Worm (Caenorhabditis elegans) whole organism, early embryonic: ENCODE results near the gene fbxa-112.

Source experiments
- B0310.2 ChIP-seq: sonication (generic microtip); optimal IDR thresholded peaks from 2 replicates; lab custom pipeline; 2016; ENCODE audit warnings: mild to moderate bottlenecking, missing genetic modification characterization, missing compliant biosample characterization
- F13C5.2 ChIP-seq: sonication (generic microtip); optimal IDR thresholded peaks from 2 replicates; lab custom pipeline; 2017; ENCODE audit warnings: mild to moderate bottlenecking, missing genetic modification characterization, inconsistent platforms, missing compliant biosample characterization
- ama-1 ChIP-seq: fragments of 150-350 bp; optimal IDR thresholded peaks from 2 replicates; lab custom pipeline; 2014
- ceh-13 ChIP-seq: fragments of 200-800 bp; sonication (Bioruptor generic); optimal IDR thresholded peaks from 2 replicates; lab custom pipeline; 2018; ENCODE audit warnings: mild to moderate bottlenecking, missing genetic modification characterization, missing compliant biosample characterization
- flt-1 ChIP-seq: fragments of 200-800 bp; sonication (Bioruptor generic); IDR thresholded peaks from 2 replicates; pipeline ENCODE4 v1.3.6; 2022; ENCODE audit warnings: missing genetic modification characterization, missing compliant biosample characterization
- hmg-4 ChIP-seq: fragments of 200-800 bp; sonication (Bioruptor generic); optimal IDR thresholded peaks from 2 replicates; lab custom pipeline; 2018; ENCODE audit warnings: mild to moderate bottlenecking, missing genetic modification characterization, missing compliant biosample characterization
- hnd-1 ChIP-seq: sonication (generic microtip); optimal IDR thresholded peaks from 2 replicates; lab custom pipeline; 2016; ENCODE audit warnings: missing genetic modification characterization, missing compliant biosample characterization
- pes-1 ChIP-seq: fragments of 200-800 bp; sonication (Bioruptor generic); IDR thresholded peaks from 2 replicates; pipeline ENCODE4 v1.3.6; 2022; ENCODE audit warnings: missing genetic modification reagents, missing genetic modification characterization, missing compliant biosample characterization
- scrt-1 ChIP-seq: fragments of 200-800 bp; sonication (Bioruptor generic); IDR thresholded peaks from 2 replicates; pipeline ENCODE4 v1.3.6; 2022; ENCODE audit warnings: missing genetic modification characterization, missing compliant biosample characterization
- sea-1 ChIP-seq: fragments of 200-800 bp; sonication (Bioruptor generic); conservative IDR thresholded peaks from 2 replicates; pipeline ENCODE4 v1.3.6; 2022; ENCODE audit warnings: missing genetic modification characterization, missing compliant biosample characterization
- tbx-37 ChIP-seq: fragments of 200-800 bp; sonication (Bioruptor generic); conservative IDR thresholded peaks from 2 replicates; pipeline ENCODE4 v1.3.6; 2022; ENCODE audit warnings: missing genetic modification reagents, missing genetic modification characterization, missing compliant biosample characterization
- tra-4 ChIP-seq: sonication (generic microtip); optimal IDR thresholded peaks from 2 replicates; lab custom pipeline; 2017; ENCODE audit warnings: missing genetic modification characterization, missing compliant biosample characterization

DNA sequence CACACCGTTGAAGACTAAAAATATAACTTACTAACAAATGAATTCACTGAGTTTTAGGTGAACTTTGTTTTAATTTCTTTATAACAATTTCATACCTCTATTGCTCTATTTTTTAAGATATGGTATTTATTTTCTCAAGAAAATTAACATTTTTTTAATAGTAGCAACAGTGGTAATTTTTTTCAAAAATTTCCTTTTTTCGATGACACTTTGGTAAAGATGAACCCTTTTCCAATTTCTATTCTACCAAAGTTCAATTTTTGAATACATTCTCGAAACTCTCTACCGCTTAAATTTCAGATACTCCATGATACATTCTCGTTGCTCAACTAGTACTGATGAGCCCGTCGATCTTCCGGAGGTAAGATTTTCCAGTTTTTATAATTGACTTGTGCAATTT, 36.0 kb downstream of the fbxa-112 start, which contains the start of gene nhr-116:
- TF ChIP-seq B0310.2 (tag; lab: Kevin White, UChicago) (no peak), ama-1 (lab: Kevin White, UChicago) (no peak), tra-4 (no peak), scrt-1 (no peak), F13C5.2 (tag; lab: Kevin White, UChicago) (no peak), flt-1 (GFP tag; lab: Robert Waterston, UW) (no peak), hmg-4 (GFP tag; lab: Kevin White, UChicago) (no peak), ceh-13 (GFP tag; lab: Kevin White, UChicago) (no peak), pes-1 (no peak), tbx-37 (GFP tag; lab: Robert Waterston, UW) (no peak), sea-1 (GFP tag; lab: Robert Waterston, UW) (no peak), hnd-1 (tag; lab: Kevin White, UChicago) (no peak)
